Fruit fly (Drosophila melanogaster) whole organism, embryonic: ENCODE measurements around the gene CG8112.

Experiments used
- Asciz ChIP-seq: fragments of 200-800 bp; sonication (Bioruptor generic); optimal IDR thresholded peaks from 2 replicates; lab custom pipeline; 2017; ENCODE audit warnings: missing biosample characterization, mild to moderate bottlenecking, missing genetic modification characterization, missing genetic modification reagents
- CG10321 ChIP-seq: fragments of 200-800 bp; sonication (Bioruptor generic); IDR thresholded peaks from 2 replicates; pipeline ENCODE4 v1.3.6; 2022; ENCODE audit warnings: missing biosample characterization, missing genetic modification characterization
- CG10979 ChIP-seq: fragments of 200-800 bp; sonication (Bioruptor generic); optimal IDR thresholded peaks from 2 replicates; lab custom pipeline; 2018; ENCODE audit warnings: missing biosample characterization, mild to moderate bottlenecking, missing genetic modification characterization, moderate library complexity
- CG11560 ChIP-seq: fragments of 200-800 bp; sonication (Bioruptor generic); IDR thresholded peaks from 3 replicates; pipeline ENCODE4 v1.3.6; 2022; ENCODE audit warnings: missing biosample characterization, missing genetic modification characterization
- CG13296 ChIP-seq: fragments of 200-800 bp; sonication (Bioruptor generic); optimal IDR thresholded peaks from 3 replicates; lab custom pipeline; 2018; ENCODE audit warnings: missing biosample characterization, mild to moderate bottlenecking, missing genetic modification characterization
- CG14667 ChIP-seq: fragments of 200-800 bp; sonication (Bioruptor generic); IDR thresholded peaks from 2 replicates; pipeline ENCODE4 v1.3.6; 2022; ENCODE audit warnings: missing biosample characterization, missing genetic modification characterization
- CG15479 ChIP-seq: fragments of 200-800 bp; sonication (Bioruptor generic); optimal IDR thresholded peaks from 3 replicates; lab custom pipeline; 2019; ENCODE audit warnings: missing biosample characterization, mild to moderate bottlenecking, missing genetic modification characterization, moderate library complexity
- CG17186 ChIP-seq: fragments of 200-800 bp; sonication (Bioruptor generic); optimal IDR thresholded peaks from 3 replicates; lab custom pipeline; 2017; ENCODE audit warnings: missing biosample characterization, missing genetic modification reagents, missing genetic modification characterization
- CG17612 ChIP-seq: fragments of 200-800 bp; sonication (Bioruptor generic); IDR thresholded peaks from 2 replicates; pipeline ENCODE4 v1.3.6; 2022; ENCODE audit warnings: missing biosample characterization, missing genetic modification characterization
- CG17912 ChIP-seq: fragments of 200-800 bp; sonication (Bioruptor generic); optimal IDR thresholded peaks from 2 replicates; lab custom pipeline; 2018; ENCODE audit warnings: missing biosample characterization, mild to moderate bottlenecking, missing genetic modification characterization
- CG2875 ChIP-seq: fragments of 200-800 bp; sonication (Bioruptor generic); optimal IDR thresholded peaks from 2 replicates; lab custom pipeline; 2017; ENCODE audit warnings: missing biosample characterization, mild to moderate bottlenecking, missing genetic modification characterization, missing genetic modification reagents
- CG30020 ChIP-seq: fragments of 200-800 bp; optimal IDR thresholded peaks from 2 replicates; lab custom pipeline; 2019; ENCODE audit warnings: missing biosample characterization, mild to moderate bottlenecking, missing genetic modification characterization, moderate library complexity
- CG4424 ChIP-seq: fragments of 200-800 bp; sonication (Bioruptor generic); optimal IDR thresholded peaks from 3 replicates; lab custom pipeline; 2016; ENCODE audit warnings: missing biosample characterization, missing genetic modification characterization
- CG4820 ChIP-seq: fragments of 200-800 bp; sonication (Bioruptor generic); optimal IDR thresholded peaks from 3 replicates; lab custom pipeline; 2016; ENCODE audit warnings: missing biosample characterization, missing genetic modification characterization
- CG8765 ChIP-seq: fragments of 200-800 bp; sonication (Bioruptor generic); IDR thresholded peaks from 2 replicates; pipeline ENCODE4 v1.3.6; 2022; ENCODE audit warnings: missing biosample characterization, missing genetic modification characterization
- Chrac-16 ChIP-seq: fragments of 200-800 bp; sonication (Bioruptor generic); optimal IDR thresholded peaks from 3 replicates; lab custom pipeline; 2016; ENCODE audit warnings: missing biosample characterization, missing genetic modification characterization
- Eip74EF ChIP-seq, 2 experiments: fragments of 200-800 bp in 1 of 2; fragments of >200 bp in 1 of 2; sonication (Bioruptor generic) in 1 of 2; optimal IDR thresholded peaks; 2 replicates each; lab custom pipeline; 2017 to 2019; ENCODE audit warnings: missing biosample characterization in 2 of 2, missing genetic modification characterization in 2 of 2, mild to moderate bottlenecking in 1 of 2, moderate library complexity in 1 of 2
- GATAe ChIP-seq: fragments of 200-800 bp; sonication (Bioruptor generic); conservative IDR thresholded peaks from 2 replicates; pipeline ENCODE4 v1.3.6; 2022; ENCODE audit warnings: missing biosample characterization, missing genetic modification characterization
- Gsc ChIP-seq: fragments of 200-800 bp; sonication (Bioruptor generic); IDR thresholded peaks from 2 replicates; pipeline ENCODE4 v1.3.6; 2022; ENCODE audit warnings: missing biosample characterization, missing genetic modification characterization
- HLH3B ChIP-seq: fragments of 200-800 bp; sonication (Bioruptor generic); IDR thresholded peaks from 2 replicates; pipeline ENCODE4 v1.3.6; 2022; ENCODE audit warnings: missing biosample characterization, missing genetic modification characterization
- HLH4C ChIP-seq: fragments of 200-800 bp; sonication (Bioruptor generic); IDR thresholded peaks from 3 replicates; pipeline ENCODE4 v1.3.6; 2022; ENCODE audit warnings: missing biosample characterization, missing genetic modification characterization; ENCODE audit not compliant: partially characterized antibody
- Hsf ChIP-seq: fragments of 200-800 bp; sonication (Bioruptor generic); optimal IDR thresholded peaks from 3 replicates; lab custom pipeline; 2016; ENCODE audit warnings: missing biosample characterization, missing genetic modification characterization
- Kr ChIP-seq: fragments of 200-800 bp; sonication (Bioruptor generic); optimal IDR thresholded peaks from 2 replicates; lab custom pipeline; 2017; ENCODE audit warnings: missing biosample characterization, mild to moderate bottlenecking, missing genetic modification characterization
- Lpt ChIP-seq: fragments of >200 bp; optimal IDR thresholded peaks from 2 replicates; lab custom pipeline; 2018; ENCODE audit warnings: missing biosample characterization, missing genetic modification characterization
- MESR4 ChIP-seq: fragments of 200-800 bp; sonication (Bioruptor generic); optimal IDR thresholded peaks from 2 replicates; lab custom pipeline; 2018; ENCODE audit warnings: missing biosample characterization, mild to moderate bottlenecking, missing genetic modification characterization, moderate library complexity
- Ptx1 ChIP-seq: fragments of 200-800 bp; sonication (Bioruptor generic); IDR thresholded peaks from 2 replicates; pipeline ENCODE4 v1.3.6; 2022; ENCODE audit warnings: missing biosample characterization, missing genetic modification characterization
- Rx ChIP-seq: fragments of 200-800 bp; sonication (Bioruptor generic); IDR thresholded peaks from 2 replicates; pipeline ENCODE4 v1.3.6; 2022; ENCODE audit warnings: missing biosample characterization, missing genetic modification characterization
- Six4 ChIP-seq: fragments of 200-800 bp; sonication (Bioruptor generic); optimal IDR thresholded peaks from 2 replicates; lab custom pipeline; 2016; ENCODE audit warnings: missing biosample characterization, missing genetic modification characterization
- Ssrp ChIP-seq: fragments of 200-800 bp; sonication (Bioruptor generic); optimal IDR thresholded peaks from 2 replicates; lab custom pipeline; 2018; ENCODE audit warnings: missing biosample characterization, mild to moderate bottlenecking, missing genetic modification characterization, moderate library complexity
- ara ChIP-seq: fragments of 200-800 bp; sonication (Bioruptor generic); IDR thresholded peaks from 2 replicates; pipeline ENCODE4 v1.3.6; 2022; ENCODE audit warnings: missing biosample characterization, missing genetic modification characterization
- ato ChIP-seq: fragments of 200-800 bp; sonication (Bioruptor generic); IDR thresholded peaks from 2 replicates; pipeline ENCODE4 v1.3.6; 2022; ENCODE audit warnings: missing biosample characterization, missing genetic modification characterization; ENCODE audit not compliant: partially characterized antibody
- cad ChIP-seq: fragments of >200 bp; optimal IDR thresholded peaks from 2 replicates; lab custom pipeline; 2017; ENCODE audit warnings: missing biosample characterization, missing genetic modification characterization
- caup ChIP-seq: fragments of 200-800 bp; sonication (Bioruptor generic); optimal IDR thresholded peaks from 3 replicates; lab custom pipeline; 2017; ENCODE audit warnings: missing biosample characterization, mild to moderate bottlenecking, missing genetic modification characterization, moderate library complexity; ENCODE audit not compliant: severe bottlenecking
- ci ChIP-seq: fragments of 200-800 bp; sonication (Bioruptor generic); IDR thresholded peaks from 3 replicates; pipeline ENCODE4 v1.3.6; 2022; ENCODE audit warnings: missing biosample characterization, missing genetic modification characterization
- dpn ChIP-seq, 2 experiments: fragments of 200-800 bp; sonication (Bioruptor generic); optimal IDR thresholded peaks; 3 replicates each; lab custom pipeline; 2016; ENCODE audit warnings: missing biosample characterization in 2 of 2, missing genetic modification characterization in 2 of 2
- eve ChIP-seq, 2 experiments: fragments of >200 bp; optimal IDR thresholded peaks; 2 replicates each; lab custom pipeline; 2017; ENCODE audit warnings: missing biosample characterization in 2 of 2, missing genetic modification characterization in 2 of 2
- fd3F ChIP-seq: fragments of 200-800 bp; sonication (Bioruptor generic); optimal IDR thresholded peaks from 2 replicates; lab custom pipeline; 2018; ENCODE audit warnings: missing biosample characterization, mild to moderate bottlenecking, missing genetic modification characterization, moderate library complexity
- jing ChIP-seq: fragments of 200-800 bp; sonication (Bioruptor generic); optimal IDR thresholded peaks from 2 replicates; lab custom pipeline; 2018; ENCODE audit warnings: missing biosample characterization, mild to moderate bottlenecking, missing genetic modification characterization
- lola ChIP-seq, 3 experiments: fragments of >200 bp in 2 of 3; fragments of 200-800 bp in 1 of 3; sonication (Bioruptor generic) in 1 of 3; optimal IDR thresholded peaks; 2 replicates each; lab custom pipeline; 2017 to 2019; ENCODE audit warnings: missing biosample characterization in 3 of 3, missing genetic modification characterization in 3 of 3, mild to moderate bottlenecking in 1 of 3, moderate library complexity in 1 of 3
- mld ChIP-seq: fragments of 200-800 bp; sonication (Bioruptor generic); IDR thresholded peaks from 3 replicates; pipeline ENCODE4 v1.3.6; 2022; ENCODE audit warnings: missing biosample characterization, missing genetic modification characterization; ENCODE audit not compliant: partially characterized antibody
- org-1 ChIP-seq: fragments of 200-800 bp; sonication (Bioruptor generic); optimal IDR thresholded peaks from 2 replicates; lab custom pipeline; 2017; ENCODE audit warnings: missing biosample characterization, missing genetic modification characterization
- pros ChIP-seq: fragments of 200-800 bp; sonication (Bioruptor generic); optimal IDR thresholded peaks from 3 replicates; lab custom pipeline; 2019; ENCODE audit warnings: missing biosample characterization, mild to moderate bottlenecking, missing genetic modification characterization, moderate library complexity
- sim ChIP-seq: fragments of 200-800 bp; sonication (Bioruptor generic); IDR thresholded peaks from 2 replicates; pipeline ENCODE4 v1.3.6; 2022; ENCODE audit warnings: missing biosample characterization, missing genetic modification characterization
- so ChIP-seq: fragments of 200-800 bp; sonication (Bioruptor generic); IDR thresholded peaks from 3 replicates; pipeline ENCODE4 v1.3.6; 2022; ENCODE audit warnings: missing biosample characterization, missing genetic modification characterization
- tin ChIP-seq: fragments of 200-800 bp; sonication (Bioruptor generic); optimal IDR thresholded peaks from 3 replicates; lab custom pipeline; 2016; ENCODE audit warnings: missing biosample characterization, missing genetic modification characterization
- toy ChIP-seq: fragments of 200-800 bp; sonication (Bioruptor generic); IDR thresholded peaks from 2 replicates; pipeline ENCODE4 v1.3.6; 2022; ENCODE audit warnings: missing biosample characterization, missing genetic modification characterization
- vfl ChIP-seq: fragments of 200-800 bp; sonication (Bioruptor generic); optimal IDR thresholded peaks from 2 replicates; lab custom pipeline; 2016; ENCODE audit warnings: missing biosample characterization, missing genetic modification characterization
- z ChIP-seq: fragments of 200-800 bp; sonication (Bioruptor generic); IDR thresholded peaks from 3 replicates; pipeline ENCODE4 v1.3.6; 2022; ENCODE audit warnings: missing biosample characterization, missing genetic modification characterization

Gene CG8112

dm6 chr3R:8679934-8680333 lies 32.8 kb upstream of the CG8112 start, which contains the start of gene CG33325:
CG33325 (minus strand) TSS chr3R:8680034.
- TF ChIP-seq CG13296 (no peak), CG17186 (GFP tag; lab: Kevin White, UChicago) (no peak), fd3F (no peak), org-1 (GFP tag; lab: Kevin White, UChicago) (no peak)

dm6 chr3R:8680611-8681010 lies 32.1 kb upstream of the CG8112 start:
- TF ChIP-seq ara (GFP tag; lab: Robert Waterston, UW) (no peak), pros (GFP tag; lab: Kevin White, UChicago) (peak; percentile 73), z (GFP tag; lab: Robert Waterston, UW) (peak; percentile 96), CG4820 (GFP tag; lab: Kevin White, UChicago) (no peak), HLH4C (GFP tag; lab: Robert Waterston, UW) (no peak)

- TF ChIP-seq Ptx1 (GFP tag; lab: Robert Waterston, UW): no peak
- TF ChIP-seq Chrac-16 (GFP tag; lab: Kevin White, UChicago): no peak
- TF ChIP-seq Kr (GFP tag; lab: Kevin White, UChicago): no peak
- TF ChIP-seq Rx: no peak
- TF ChIP-seq CG10979 (tag; lab: Kevin White, UChicago): peak; percentile 47
- no peak for TF ChIP-seq vfl (GFP tag; lab: Kevin White, UChicago)
- peak; percentile 10 for TF ChIP-seq Hsf (GFP tag; lab: Kevin White, UChicago)
- no peak for TF ChIP-seq dpn (GFP tag; optimal IDR thresholded peaks at IDR 0.05; lab: Kevin White, UChicago)
- TF ChIP-seq tin (GFP tag; lab: Kevin White, UChicago): no peak
- TF ChIP-seq mld (GFP tag; lab: Robert Waterston, UW): no peak
- no peak for TF ChIP-seq jing (GFP tag; lab: Kevin White, UChicago)
- no peak for TF ChIP-seq CG17912 (GFP tag; lab: Kevin White, UChicago)
- no peak for TF ChIP-seq Ssrp (tag; lab: Kevin White, UChicago)
- TF ChIP-seq ato: no peak
- TF ChIP-seq CG14667: no peak
- no peak for TF ChIP-seq Six4 (GFP tag; lab: Kevin White, UChicago)
- TF ChIP-seq CG30020 (tag; lab: Kevin White, UChicago): no peak
- TF ChIP-seq GATAe: no peak
- no peak for TF ChIP-seq eve (GFP tag; optimal IDR thresholded peaks at IDR 0.05; lab: Kevin White, UChicago)
- no peak for TF ChIP-seq toy (GFP tag; lab: Robert Waterston, UW)
- peak; percentile 65 for TF ChIP-seq CG8765
- no peak for TF ChIP-seq cad
- no peak for TF ChIP-seq CG4424 (GFP tag; lab: Kevin White, UChicago)
- no peak for TF ChIP-seq HLH3B (GFP tag; lab: Robert Waterston, UW)
- no peak for TF ChIP-seq CG11560
- no peak for TF ChIP-seq Gsc (GFP tag; lab: Robert Waterston, UW)
- TF ChIP-seq CG17612 (GFP tag; lab: Robert Waterston, UW): no peak
- TF ChIP-seq lola (GFP tag; optimal IDR thresholded peaks at IDR 0.05; lab: Kevin White, UChicago): peak in 1 of 3 experiments; percentile 56
- TF ChIP-seq ci (GFP tag; lab: Robert Waterston, UW): 0 out of 3 replicates have a peak, but pooled peaks have one; percentile 11
- peak; percentile 67 for TF ChIP-seq CG15479 (GFP tag; lab: Kevin White, UChicago)
- TF ChIP-seq Lpt (GFP tag; lab: Kevin White, UChicago): no peak
- TF ChIP-seq Asciz (GFP tag; lab: Kevin White, UChicago): no peak
- TF ChIP-seq MESR4: no peak
- no peak for TF ChIP-seq CG2875 (GFP tag; lab: Kevin White, UChicago)
- no peak for TF ChIP-seq caup (GFP tag; lab: Kevin White, UChicago)
- no peak for TF ChIP-seq Eip74EF (GFP tag; optimal IDR thresholded peaks at IDR 0.05; lab: Kevin White, UChicago)
- no peak for TF ChIP-seq so (GFP tag; lab: Robert Waterston, UW)
- TF ChIP-seq sim (GFP tag; lab: Robert Waterston, UW): no peak
- TF ChIP-seq CG10321 (GFP tag; lab: Robert Waterston, UW): no peak
Observed at dm6 chr3R:8683280-8683679, 29.5 kb upstream of the CG8112 start.
